Fruit fly (Drosophila melanogaster): ENCODE measurements around the gene chinmo.

The chinmo gene

DNA sequence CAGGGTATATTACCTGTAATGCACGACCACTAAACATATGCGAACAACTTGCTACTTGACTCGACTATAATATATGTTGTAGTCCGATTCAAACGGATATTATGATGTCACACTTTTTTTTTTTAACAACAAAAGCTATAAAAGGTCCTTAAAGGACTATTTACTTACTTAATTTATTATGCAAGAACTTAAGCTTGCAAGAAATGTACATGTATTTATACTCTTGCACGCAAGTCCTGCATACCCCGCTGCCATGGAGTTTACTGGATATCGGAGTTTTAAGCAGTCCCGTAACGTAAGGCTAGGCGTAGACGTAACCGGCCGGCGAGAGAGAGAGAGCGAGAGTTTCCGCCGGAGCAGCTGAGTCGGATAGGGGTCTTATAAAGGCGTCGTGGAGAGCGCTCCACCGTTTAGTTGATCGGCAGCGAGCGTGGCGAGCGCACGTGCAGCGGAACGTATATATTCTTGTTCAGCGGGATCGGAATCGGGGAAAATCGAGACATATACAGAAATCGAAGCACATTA, 86.1 kb downstream of the chinmo start (continued):
- peak; percentile 84 for TF ChIP-seq CG9876 (GFP tag; optimal IDR thresholded peaks at IDR 0.05)
- TF ChIP-seq CG3726 (GFP tag; IDR thresholded peaks at IDR 0.05) = peak; percentile 59; the same call in 2 of the 3 replicates
- peak; percentile 86 for TF ChIP-seq CG12155 (GFP tag; optimal IDR thresholded peaks at IDR 0.05)
- peak; percentile 68 for TF ChIP-seq Usf (GFP tag; optimal IDR thresholded peaks at IDR 0.05)
- peak; percentile 86 for TF ChIP-seq Mad (GFP tag; optimal IDR thresholded peaks at IDR 0.05)
- peak; percentile 78 for TF ChIP-seq CG3407 (GFP tag; optimal IDR thresholded peaks at IDR 0.05)
- peak; percentile 90 for TF ChIP-seq ci (GFP tag; IDR thresholded peaks at IDR 0.05)
- TF ChIP-seq Atf6 (GFP tag; IDR thresholded peaks at IDR 0.05) = peak; percentile 84
- TF ChIP-seq disco-r (GFP tag; optimal IDR thresholded peaks at IDR 0.05) = peak; percentile 85
- peak; percentile 76 for TF ChIP-seq H15 (GFP tag; IDR thresholded peaks at IDR 0.05)
- no peak for TF ChIP-seq Kr (GFP tag; optimal IDR thresholded peaks at IDR 0.05)
- peak; percentile 68; the same call in 2 of the 3 replicates for TF ChIP-seq Opbp (GFP tag; IDR thresholded peaks at IDR 0.05; ENCODE audit: partially characterized antibody)
- TF ChIP-seq Xrp1 (GFP tag; IDR thresholded peaks at IDR 0.05) = peak; percentile 89
- TF ChIP-seq YL-1 (GFP tag; optimal IDR thresholded peaks at IDR 0.05) = no peak
- TF ChIP-seq CrebB (tag; optimal IDR thresholded peaks at IDR 0.05) = peak; percentile 63
- peak; percentile 59; the same call in 1 of the 2 replicates for TF ChIP-seq CG17612 (GFP tag; IDR thresholded peaks at IDR 0.05)
- TF ChIP-seq CG12744 (GFP tag; optimal IDR thresholded peaks at IDR 0.05) = peak; percentile 83
- no peak for TF ChIP-seq pfk (GFP tag; optimal IDR thresholded peaks at IDR 0.05)
- TF ChIP-seq ase (GFP tag; IDR thresholded peaks at IDR 0.05) = peak; percentile 82
- peak; percentile 79; the same call in 2 of the 3 replicates for TF ChIP-seq CG7357 (GFP tag; IDR thresholded peaks at IDR 0.05)
- TF ChIP-seq shn (GFP tag; optimal IDR thresholded peaks at IDR 0.05) = peak; percentile 91
- peak; percentile 87 for TF ChIP-seq CG12769 (tag; optimal IDR thresholded peaks at IDR 0.05)
- TF ChIP-seq CG10366 (GFP tag; IDR thresholded peaks at IDR 0.05) = peak; percentile 88
- peak; percentile 37 for TF ChIP-seq Elba2 (GFP tag; optimal IDR thresholded peaks at IDR 0.05)
- peak; percentile 8 for TF ChIP-seq ac (GFP tag; optimal IDR thresholded peaks at IDR 0.05)
- TF ChIP-seq CG18619 (GFP tag; optimal IDR thresholded peaks at IDR 0.05) = peak; percentile 89
- TF ChIP-seq Awh (GFP tag; IDR thresholded peaks at IDR 0.05) = peak; percentile 79; the same call in 1 of the 2 replicates
- peak; percentile 73 for TF ChIP-seq psq (GFP tag; optimal IDR thresholded peaks at IDR 0.05)
- TF ChIP-seq Ada2b (GFP tag; IDR thresholded peaks at IDR 0.05) = peak; percentile 79
- TF ChIP-seq exex (tag; optimal IDR thresholded peaks at IDR 0.05) = peak; percentile 21
- peak; percentile 89 for TF ChIP-seq CG4404 (GFP tag; IDR thresholded peaks at IDR 0.05)
- TF ChIP-seq esg (GFP tag; conservative IDR thresholded peaks at IDR 0.05) = peak; percentile 86
- TF ChIP-seq hb (GFP tag; IDR thresholded peaks at IDR 0.05; ENCODE audit: partially characterized antibody) = no peak
- no peak for TF ChIP-seq CG6175 (GFP tag; IDR thresholded peaks at IDR 0.05)
- peak; percentile 82 for TF ChIP-seq CG11398 (GFP tag; optimal IDR thresholded peaks at IDR 0.05)
- TF ChIP-seq CG7271 (tag; optimal IDR thresholded peaks at IDR 0.05) = peak; percentile 40
- TF ChIP-seq CG17802 (tag; optimal IDR thresholded peaks at IDR 0.05) = peak; percentile 52
- peak; percentile 88 for TF ChIP-seq seq (GFP tag; IDR thresholded peaks at IDR 0.05)
- TF ChIP-seq yki (optimal IDR thresholded peaks at IDR 0.05) = peak; percentile 57
- peak; percentile 14 for TF ChIP-seq Hand (GFP tag; optimal IDR thresholded peaks at IDR 0.05)
- peak; percentile 56 for TF ChIP-seq Vsx1 (GFP tag; optimal IDR thresholded peaks at IDR 0.05)
- TF ChIP-seq CG15073 (GFP tag; optimal IDR thresholded peaks at IDR 0.05) = peak; percentile 68
- TF ChIP-seq CG10321 (GFP tag; IDR thresholded peaks at IDR 0.05) = no peak
- peak; percentile 94 for TF ChIP-seq gem (tag; optimal IDR thresholded peaks at IDR 0.05)
- TF ChIP-seq br (optimal IDR thresholded peaks at IDR 0.05) = no peak
- peak; percentile 53 for TF ChIP-seq CG3065 (GFP tag; optimal IDR thresholded peaks at IDR 0.05)
- TF ChIP-seq Side (GFP tag; optimal IDR thresholded peaks at IDR 0.05) = peak; percentile 88
- TF ChIP-seq E2f1 (GFP tag; IDR thresholded peaks at IDR 0.05) = peak; percentile 83
- peak; percentile 77 for TF ChIP-seq CG14710 (tag; optimal IDR thresholded peaks at IDR 0.05)
- TF ChIP-seq CG10462 (GFP tag; optimal IDR thresholded peaks at IDR 0.05) = peak; percentile 85
- 0 out of 2 replicates have a peak, but pooled peaks have one; percentile 32 for TF ChIP-seq CG16779 (GFP tag; IDR thresholded peaks at IDR 0.05)
- peak; percentile 71; the same call in 1 of the 2 replicates for TF ChIP-seq CG5953 (GFP tag; IDR thresholded peaks at IDR 0.05)
